Worm (Caenorhabditis elegans) whole organism, L1 larva: ENCODE measurements around the gene ceh-31.

Source experiments
- F16B12.6 ChIP-seq: fragments of 150-350 bp; optimal IDR thresholded peaks from 2 replicates; lab custom pipeline; 2014; ENCODE audit warnings: missing biosample characterization, missing genetic modification characterization
- alr-1 ChIP-seq: fragments of 200-800 bp; sonication (Bioruptor generic); optimal IDR thresholded peaks from 2 replicates; lab custom pipeline; 2018; ENCODE audit warnings: borderline replicate concordance, mild to moderate bottlenecking, missing genetic modification characterization, missing compliant biosample characterization
- ama-1 ChIP-seq: fragments of 150-350 bp; optimal IDR thresholded peaks from 2 replicates; lab custom pipeline; 2014
- blmp-1 ChIP-seq: fragments of 150-350 bp; optimal IDR thresholded peaks from 2 replicates; lab custom pipeline; 2014; ENCODE audit warnings: missing biosample characterization, missing genetic modification characterization
- ces-1 ChIP-seq: fragments of 150-350 bp; optimal IDR thresholded peaks from 2 replicates; lab custom pipeline; 2014; ENCODE audit warnings: missing biosample characterization, missing genetic modification reagents, missing genetic modification characterization
- dpl-1 ChIP-seq, 3 experiments: fragments of 150-350 bp in 2 of 3; sonication (generic microtip) in 1 of 3; optimal IDR thresholded peaks; 2 replicates each; lab custom pipeline; 2014 to 2017; ENCODE audit warnings: missing biosample characterization in 3 of 3, missing genetic modification characterization in 3 of 3, missing genetic modification reagents in 3 of 3
- dsc-1 ChIP-seq: sonication (generic microtip); optimal IDR thresholded peaks from 2 replicates; lab custom pipeline; 2016; ENCODE audit warnings: mild to moderate bottlenecking, missing genetic modification characterization, missing compliant biosample characterization
- efl-1 ChIP-seq, 4 experiments: fragments of 150-350 bp; optimal IDR thresholded peaks in 3 of 4; peaks in 1 of 4; 1 replicate in 1 of 4; 2 replicates in 3 of 4; lab custom pipeline; 2014; ENCODE audit warnings: missing biosample characterization in 2 of 4, missing genetic modification characterization in 2 of 4, missing genetic modification reagents in 2 of 4
- efl-3 ChIP-seq: fragments of 200-800 bp; sonication (Bioruptor generic); optimal IDR thresholded peaks from 2 replicates; lab custom pipeline; 2018; ENCODE audit warnings: mild to moderate bottlenecking, missing genetic modification characterization, missing compliant biosample characterization
- egl-13 ChIP-seq: sonication (generic microtip); optimal IDR thresholded peaks from 2 replicates; lab custom pipeline; 2016; ENCODE audit warnings: missing genotype, missing genetic modification reagents, missing genetic modification characterization, missing compliant biosample characterization
- egl-27 ChIP-seq, 2 experiments: fragments of 150-350 bp in 1 of 2; sonication (generic microtip); optimal IDR thresholded peaks; 3 replicates each; lab custom pipeline; 2017 to 2018; ENCODE audit warnings: missing biosample characterization in 2 of 2, missing genetic modification characterization in 2 of 2, missing genetic modification reagents in 2 of 2
- elt-2 ChIP-seq: sonication (generic microtip); optimal IDR thresholded peaks from 2 replicates; lab custom pipeline; 2016; ENCODE audit warnings: missing genetic modification characterization, mild to moderate bottlenecking, inconsistent platforms, missing compliant biosample characterization, missing genetic modification reagents
- fkh-10 ChIP-seq: sonication (generic microtip); optimal IDR thresholded peaks from 2 replicates; lab custom pipeline; 2017; ENCODE audit warnings: missing biosample characterization, missing genetic modification reagents, missing genetic modification characterization
- fkh-4 ChIP-seq: sonication (generic microtip); optimal IDR thresholded peaks from 2 replicates; lab custom pipeline; 2016; ENCODE audit warnings: missing compliant biosample characterization, missing genetic modification characterization, borderline replicate concordance
- fos-1 ChIP-seq: fragments of 150-350 bp; optimal IDR thresholded peaks from 2 replicates; lab custom pipeline; 2014; ENCODE audit warnings: missing biosample characterization, missing genetic modification characterization
- hlh-4 ChIP-seq: sonication (generic microtip); optimal IDR thresholded peaks from 2 replicates; lab custom pipeline; 2016; ENCODE audit warnings: mild to moderate bottlenecking, missing genetic modification characterization, missing compliant biosample characterization
- hpl-2 ChIP-seq: fragments of 150-350 bp; optimal IDR thresholded peaks from 2 replicates; lab custom pipeline; 2014; ENCODE audit warnings: missing biosample characterization, missing genetic modification reagents, missing genetic modification characterization
- lin-14 ChIP-seq: fragments of 200-800 bp; sonication (Bioruptor generic); optimal IDR thresholded peaks from 2 replicates; lab custom pipeline; 2018; ENCODE audit warnings: mild to moderate bottlenecking, missing genetic modification characterization, moderate library complexity, missing compliant biosample characterization
- lin-15B ChIP-seq: fragments of 150-350 bp; sonication (generic microtip); optimal IDR thresholded peaks from 3 replicates; lab custom pipeline; 2014; ENCODE audit warnings: missing biosample characterization, missing genetic modification characterization
- lir-3 ChIP-seq: sonication (generic microtip); optimal IDR thresholded peaks from 2 replicates; lab custom pipeline; 2016; ENCODE audit warnings: mild to moderate bottlenecking, missing genetic modification characterization, moderate library complexity, missing compliant biosample characterization; ENCODE audit not compliant: poor library complexity
- lsy-2 ChIP-seq, 2 experiments: fragments of 150-350 bp; optimal IDR thresholded peaks; 2 replicates each; lab custom pipeline; 2014; ENCODE audit warnings: missing biosample characterization in 2 of 2, missing genetic modification characterization in 2 of 2
- mab-9 ChIP-seq: fragments of 200-800 bp; sonication (Bioruptor generic); IDR thresholded peaks from 2 replicates; pipeline ENCODE4 v1.3.6; 2022; ENCODE audit warnings: missing genetic modification reagents, missing genetic modification characterization, missing compliant biosample characterization
- mdl-1 ChIP-seq, 2 experiments: fragments of 150-350 bp; optimal IDR thresholded peaks; 2 replicates each; lab custom pipeline; 2014 to 2017; ENCODE audit warnings: missing biosample characterization in 2 of 2, missing genetic modification characterization in 2 of 2, inconsistent platforms in 1 of 2
- mef-2 ChIP-seq: fragments of 150-350 bp; optimal IDR thresholded peaks from 2 replicates; lab custom pipeline; 2014; ENCODE audit warnings: missing biosample characterization, missing genetic modification characterization
- mep-1 ChIP-seq: fragments of 150-350 bp; optimal IDR thresholded peaks from 2 replicates; lab custom pipeline; 2014; ENCODE audit warnings: missing biosample characterization, missing genetic modification characterization
- nhr-11 ChIP-seq: fragments of 150-350 bp; optimal IDR thresholded peaks from 2 replicates; lab custom pipeline; 2014; ENCODE audit warnings: missing biosample characterization, missing genetic modification characterization
- nhr-19 ChIP-seq: fragments of 200-800 bp; sonication (Bioruptor generic); conservative IDR thresholded peaks from 2 replicates; pipeline ENCODE4 v1.3.6; 2022; ENCODE audit warnings: missing genetic modification characterization, missing compliant biosample characterization
- nhr-20 ChIP-seq: sonication (generic microtip); optimal IDR thresholded peaks from 2 replicates; lab custom pipeline; 2016; ENCODE audit warnings: mild to moderate bottlenecking, missing genetic modification characterization, missing compliant biosample characterization
- nhr-28 ChIP-seq: fragments of 150-350 bp; optimal IDR thresholded peaks from 2 replicates; lab custom pipeline; 2014; ENCODE audit warnings: missing biosample characterization, missing genetic modification characterization
- nhr-47 ChIP-seq: sonication (generic microtip); optimal IDR thresholded peaks from 2 replicates; lab custom pipeline; 2016; ENCODE audit warnings: mild to moderate bottlenecking, missing genetic modification characterization, moderate library complexity, missing compliant biosample characterization
- nhr-71 ChIP-seq: sonication (generic microtip); optimal IDR thresholded peaks from 2 replicates; lab custom pipeline; 2016; ENCODE audit warnings: mild to moderate bottlenecking, missing genetic modification characterization, moderate library complexity, missing compliant biosample characterization
- nhr-77 ChIP-seq: fragments of 150-350 bp; optimal IDR thresholded peaks from 2 replicates; lab custom pipeline; 2014; ENCODE audit warnings: missing biosample characterization, missing genetic modification characterization
- nhr-85 ChIP-seq: sonication (generic microtip); peaks from one replicate; lab custom pipeline; 2016; ENCODE audit warnings: missing genetic modification characterization, inconsistent platforms, missing compliant biosample characterization
- nhr-90 ChIP-seq: sonication (generic microtip); optimal IDR thresholded peaks from 2 replicates; lab custom pipeline; 2016; ENCODE audit warnings: mild to moderate bottlenecking, missing genetic modification characterization, missing compliant biosample characterization; ENCODE audit not compliant: poor library complexity
- pag-3 ChIP-seq: sonication (generic microtip); optimal IDR thresholded peaks from 2 replicates; lab custom pipeline; 2017; ENCODE audit warnings: missing genetic modification characterization, mild to moderate bottlenecking, missing compliant biosample characterization, antibody characterized with exemption, borderline replicate concordance; ENCODE audit not compliant: insufficient read depth
- pqm-1 ChIP-seq: sonication (generic microtip); optimal IDR thresholded peaks from 3 replicates; lab custom pipeline; 2017; ENCODE audit warnings: missing biosample characterization, missing genetic modification characterization
- skn-1 ChIP-seq: fragments of 150-350 bp; optimal IDR thresholded peaks from 2 replicates; lab custom pipeline; 2014; ENCODE audit warnings: missing biosample characterization, missing genetic modification characterization
- snpc-4 ChIP-seq: fragments of 150-350 bp; optimal IDR thresholded peaks from 2 replicates; lab custom pipeline; 2014; ENCODE audit warnings: missing biosample characterization, missing genetic modification characterization
- snu-23 ChIP-seq: sonication (generic microtip); optimal IDR thresholded peaks from 2 replicates; lab custom pipeline; 2016; ENCODE audit warnings: missing genetic modification characterization, missing compliant biosample characterization
- sptf-1 ChIP-seq: fragments of 150-350 bp; optimal IDR thresholded peaks from 2 replicates; lab custom pipeline; 2014; ENCODE audit warnings: missing biosample characterization, missing genetic modification characterization
- swsn-7 ChIP-seq: sonication (generic microtip); optimal IDR thresholded peaks from 2 replicates; lab custom pipeline; 2016; ENCODE audit warnings: missing genetic modification characterization, missing compliant biosample characterization
- tbx-2 ChIP-seq: sonication (generic microtip); optimal IDR thresholded peaks from 2 replicates; lab custom pipeline; 2016; ENCODE audit warnings: missing genetic modification characterization, missing compliant biosample characterization
- unc-130 ChIP-seq: fragments of 150-350 bp; optimal IDR thresholded peaks from 2 replicates; lab custom pipeline; 2017; ENCODE audit warnings: missing biosample characterization, missing genetic modification characterization, inconsistent platforms
- unc-30 ChIP-seq: sonication (generic microtip); optimal IDR thresholded peaks from 2 replicates; lab custom pipeline; 2017; ENCODE audit warnings: missing biosample characterization, missing genetic modification characterization
- unc-62 ChIP-seq: fragments of 150-350 bp; optimal IDR thresholded peaks from 2 replicates; lab custom pipeline; 2014; ENCODE audit warnings: missing biosample characterization, missing genetic modification reagents, missing genetic modification characterization
- vab-15 ChIP-seq: sonication (generic microtip); optimal IDR thresholded peaks from 2 replicates; lab custom pipeline; 2017; ENCODE audit warnings: missing genotype, mild to moderate bottlenecking, missing genetic modification characterization, missing compliant biosample characterization
- ztf-11 ChIP-seq, 2 experiments: sonication (generic microtip); optimal IDR thresholded peaks; 2 replicates each; lab custom pipeline; 2016 to 2017; ENCODE audit warnings: missing genetic modification characterization in 2 of 2, missing biosample characterization in 1 of 2, missing compliant biosample characterization in 1 of 2

The ceh-31 gene

DNA sequence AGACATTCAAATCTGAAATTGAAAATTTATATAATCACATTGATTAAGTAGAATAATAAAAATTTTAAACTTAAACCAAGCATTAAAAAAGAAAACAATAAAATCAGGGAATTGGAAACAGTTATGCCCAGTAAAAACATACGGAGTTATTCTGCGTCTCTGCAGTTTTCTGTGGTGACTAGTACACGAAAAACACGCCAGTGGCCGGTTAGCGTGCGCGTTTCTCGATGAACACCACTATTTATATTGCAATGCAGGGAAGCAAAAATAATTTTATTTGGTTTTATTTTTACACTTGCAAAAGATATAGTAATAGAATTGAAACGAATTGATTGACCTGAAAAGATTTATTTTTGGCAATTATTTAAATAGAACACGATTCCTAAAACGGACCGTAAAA is 29.6 kb upstream of the ceh-31 start, which contains the start of gene sec-3 (continued):
- TF ChIP-seq mdl-1 (tag; optimal IDR thresholded peaks at IDR 0.05; lab: Kevin White, UChicago) (peak in 1 of 2 experiments; percentile 76), unc-30 (no peak), ztf-11 (tag; optimal IDR thresholded peaks at IDR 0.05; lab: Kevin White, UChicago) (peak in 1 of 2 experiments; percentile 51), pag-3 (tag; lab: Kevin White, UChicago) (no peak), nhr-77 (tag; lab: Kevin White, UChicago) (peak; percentile 81), nhr-90 (tag; lab: Kevin White, UChicago) (peak; percentile 94), alr-1 (tag; lab: Kevin White, UChicago) (no peak), vab-15 (tag; lab: Kevin White, UChicago) (no peak), mep-1 (tag; lab: Kevin White, UChicago) (peak; percentile 96), swsn-7 (tag; lab: Kevin White, UChicago) (peak; percentile 92), fkh-10 (peak; percentile 43), sptf-1 (tag; lab: Kevin White, UChicago) (no peak), efl-3 (GFP tag; lab: Kevin White, UChicago) (no peak), hpl-2 (GFP tag; lab: Kevin White, UChicago) (peak; percentile 48), tbx-2 (tag; lab: Kevin White, UChicago) (peak; percentile 90), nhr-85 (tag; lab: Kevin White, UChicago) (peak; percentile 88), egl-13 (tag; lab: Kevin White, UChicago) (peak; percentile 74), unc-130 (tag; lab: Kevin White, UChicago) (peak; percentile 86), nhr-20 (tag; lab: Kevin White, UChicago) (peak; percentile 91), nhr-28 (tag; lab: Kevin White, UChicago) (no peak), elt-2 (tag; lab: Kevin White, UChicago) (peak; percentile 85), nhr-19 (GFP tag; lab: Robert Waterston, UW) (peak; percentile 86), fkh-4 (peak; percentile 37), ces-1 (GFP tag; lab: Kevin White, UChicago) (no peak), lin-14 (GFP tag; lab: Kevin White, UChicago) (peak; percentile 96), lsy-2 (tag; optimal IDR thresholded peaks at IDR 0.05; lab: Kevin White, UChicago) (peak; percentile 85 to 89), nhr-11 (tag; lab: Kevin White, UChicago) (peak; percentile 65), mef-2 (no peak), skn-1 (tag; lab: Kevin White, UChicago) (peak; percentile 64), pqm-1 (tag; lab: Kevin White, UChicago) (no peak), ama-1 (lab: Kevin White, UChicago) (peak; percentile 29), dsc-1 (peak; percentile 92), dpl-1 (GFP tag; optimal IDR thresholded peaks at IDR 0.05; lab: Kevin White, UChicago) (peak; percentile 67 to 82 (median 80)), lin-15B (tag; lab: Kevin White, UChicago) (no peak), hlh-4 (tag; lab: Kevin White, UChicago) (no peak)

DNA sequence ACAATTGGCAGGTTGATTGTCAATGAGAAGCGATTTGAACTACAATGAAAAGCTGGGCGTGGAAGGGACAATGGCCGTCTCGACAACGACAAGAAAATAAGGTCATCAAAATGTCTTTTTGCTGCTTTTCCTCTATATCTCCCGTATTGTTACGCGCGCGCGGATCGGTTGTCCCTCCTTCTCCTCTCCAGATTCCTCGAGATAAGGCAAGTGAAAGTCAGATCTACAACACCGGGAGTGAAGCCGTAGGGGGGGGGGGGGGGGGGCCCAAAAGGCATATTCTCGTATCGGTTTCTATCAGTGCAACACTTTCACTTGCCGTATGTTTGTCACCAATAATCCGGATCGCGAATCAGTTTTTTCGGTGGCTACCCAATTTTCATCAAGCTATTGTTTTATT is 24.1 kb upstream of the ceh-31 start, which contains the start of gene wrt-2:
TSS of gene wrt-2 (minus strand) at position 46 of the 400 bp plus-strand sequence.
- TF ChIP-seq blmp-1 (tag; lab: Kevin White, UChicago) (peak; percentile 83), efl-1 (optimal IDR thresholded peaks at IDR 0.05; lab: Kevin White, UChicago) (no peak), efl-1 (GFP tag; optimal IDR thresholded peaks at IDR 0.05 in 1 of 2; lab: Kevin White, UChicago) (peak in 1 of 2 experiments; percentile 10), unc-62 (no peak), F16B12.6 (no peak)

DNA sequence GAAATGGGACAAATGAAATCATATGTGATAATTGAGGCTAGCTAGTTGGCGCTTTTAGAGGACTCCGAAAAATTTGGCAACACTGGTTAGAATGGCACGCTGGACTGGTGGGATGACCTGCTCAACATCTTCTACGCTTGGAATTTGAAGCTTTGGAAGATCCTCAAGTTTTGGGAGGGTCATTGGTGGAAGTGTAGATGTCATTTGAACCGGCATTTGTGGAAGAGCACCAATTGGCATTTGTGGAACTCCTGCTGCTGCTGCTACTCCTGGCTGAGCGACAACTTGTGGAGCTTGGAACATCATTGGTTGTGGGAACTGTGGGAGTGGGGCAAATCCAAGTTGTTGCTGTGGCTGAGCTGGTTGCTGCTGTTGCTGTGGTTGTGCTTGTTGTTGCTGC is 22.2 kb upstream of the ceh-31 start:
- TF ChIP-seq nhr-20 (tag; lab: Kevin White, UChicago) (no peak), nhr-28 (tag; lab: Kevin White, UChicago) (no peak), hpl-2 (GFP tag; lab: Kevin White, UChicago) (no peak), fkh-10 (no peak), lir-3 (tag; lab: Kevin White, UChicago) (no peak), nhr-47 (tag; lab: Kevin White, UChicago) (no peak), mab-9 (GFP tag; lab: Robert Waterston, UW) (no peak), mdl-1 (tag; optimal IDR thresholded peaks at IDR 0.05; lab: Kevin White, UChicago) (no peak), egl-27 (tag; optimal IDR thresholded peaks at IDR 0.05; lab: Kevin White, UChicago) (no peak), lsy-2 (tag; optimal IDR thresholded peaks at IDR 0.05; lab: Kevin White, UChicago) (no peak), nhr-90 (tag; lab: Kevin White, UChicago) (peak; percentile 23), snpc-4 (tag; lab: Kevin White, UChicago) (no peak), fos-1 (tag; lab: Kevin White, UChicago) (no peak), nhr-77 (tag; lab: Kevin White, UChicago) (no peak), sptf-1 (tag; lab: Kevin White, UChicago) (no peak), snu-23 (GFP tag; lab: Kevin White, UChicago) (no peak), nhr-71 (tag; lab: Kevin White, UChicago) (peak; percentile 12)
